Fruit fly (Drosophila melanogaster) whole organism, adult: ENCODE results near the gene CG17292.

Experiments
- CG11617 ChIP-seq: fragments of 200-800 bp; sonication (Bioruptor generic); optimal IDR thresholded peaks from 2 replicates; lab custom pipeline; 2017; ENCODE audit warnings: mild to moderate bottlenecking, missing biosample characterization, missing genetic modification reagents, missing genetic modification characterization
- CG12768 ChIP-seq: fragments of 200-800 bp; sonication (Bioruptor generic); optimal IDR thresholded peaks from 2 replicates; lab custom pipeline; 2017; ENCODE audit warnings: missing biosample characterization, missing genetic modification characterization, mild to moderate bottlenecking, moderate library complexity, missing genetic modification reagents
- CG14711 ChIP-seq: fragments of 200-800 bp; sonication (Bioruptor generic); optimal IDR thresholded peaks from 2 replicates; lab custom pipeline; 2018; ENCODE audit warnings: missing biosample characterization, mild to moderate bottlenecking, missing genetic modification characterization, moderate library complexity
- CG1620 ChIP-seq: fragments of 200-800 bp; sonication (Bioruptor generic); optimal IDR thresholded peaks from 2 replicates; lab custom pipeline; 2016; ENCODE audit warnings: missing biosample characterization, missing genetic modification characterization
- CG33017 ChIP-seq: fragments of 200-800 bp; sonication (Bioruptor generic); optimal IDR thresholded peaks from 2 replicates; lab custom pipeline; 2018; ENCODE audit warnings: missing biosample characterization, mild to moderate bottlenecking, missing genetic modification characterization, moderate library complexity
- CG5204 ChIP-seq: fragments of 200-800 bp; sonication (Bioruptor generic); optimal IDR thresholded peaks from 2 replicates; lab custom pipeline; 2016; ENCODE audit warnings: missing biosample characterization, missing genetic modification characterization
- CG7045 ChIP-seq: fragments of 200-800 bp; sonication (Bioruptor generic); optimal IDR thresholded peaks from 2 replicates; lab custom pipeline; 2017; ENCODE audit warnings: missing biosample characterization, mild to moderate bottlenecking, missing genetic modification characterization
- CG7101 ChIP-seq: fragments of 200-800 bp; sonication (Bioruptor generic); optimal IDR thresholded peaks from 2 replicates; lab custom pipeline; 2018; ENCODE audit warnings: missing biosample characterization, mild to moderate bottlenecking, missing genetic modification characterization, moderate library complexity
- Clk ChIP-seq: fragments of 200-800 bp; sonication (Bioruptor generic); optimal IDR thresholded peaks from 2 replicates; lab custom pipeline; 2017; ENCODE audit warnings: missing biosample characterization, missing genetic modification characterization
- Crg-1 ChIP-seq: fragments of 200-800 bp; sonication (Bioruptor generic); optimal IDR thresholded peaks from 2 replicates; lab custom pipeline; 2016; ENCODE audit warnings: missing biosample characterization, missing genetic modification characterization
- Hr96 ChIP-seq: fragments of 200-800 bp; sonication (Bioruptor generic); optimal IDR thresholded peaks from 2 replicates; lab custom pipeline; 2016; ENCODE audit warnings: missing biosample characterization, missing genetic modification characterization
- Mnt ChIP-seq: fragments of 200-800 bp; sonication (Bioruptor generic); optimal IDR thresholded peaks from 2 replicates; lab custom pipeline; 2016; ENCODE audit warnings: missing biosample characterization, mild to moderate bottlenecking, missing genetic modification characterization
- bab1 ChIP-seq: fragments of 200-800 bp; sonication (Bioruptor generic); optimal IDR thresholded peaks from 3 replicates; lab custom pipeline; 2019; ENCODE audit warnings: missing biosample characterization, mild to moderate bottlenecking, missing genetic modification characterization, moderate library complexity
- cic ChIP-seq: fragments of 200-800 bp; sonication (Bioruptor generic); optimal IDR thresholded peaks from 2 replicates; lab custom pipeline; 2017; ENCODE audit warnings: missing biosample characterization, mild to moderate bottlenecking, missing genetic modification characterization, moderate library complexity
- cnc ChIP-seq, 2 experiments: fragments of >200 bp; optimal IDR thresholded peaks; 2 replicates each; lab custom pipeline; 2017
- kay ChIP-seq: fragments of 200-800 bp; sonication (Bioruptor generic); peaks from one replicate; lab custom pipeline; 2016; ENCODE audit warnings: missing biosample characterization, missing genetic modification characterization, borderline replicate concordance
- ovo ChIP-seq: fragments of 200-800 bp; sonication (Bioruptor generic); optimal IDR thresholded peaks from 2 replicates; lab custom pipeline; 2016; ENCODE audit warnings: missing biosample characterization, missing genetic modification characterization
- pad ChIP-seq: fragments of 200-800 bp; sonication (Bioruptor generic); optimal IDR thresholded peaks from 3 replicates; lab custom pipeline; 2017; ENCODE audit warnings: missing biosample characterization, missing genetic modification characterization, mild to moderate bottlenecking, moderate library complexity, missing genetic modification reagents
- tj ChIP-seq: fragments of 200-800 bp; sonication (Bioruptor generic); optimal IDR thresholded peaks from 3 replicates; lab custom pipeline; 2017; ENCODE audit warnings: missing biosample characterization, mild to moderate bottlenecking, missing genetic modification characterization, moderate library complexity
- toe ChIP-seq: fragments of 200-800 bp; sonication (Bioruptor generic); optimal IDR thresholded peaks from 2 replicates; lab custom pipeline; 2016; ENCODE audit warnings: missing biosample characterization, missing genetic modification characterization

The CG17292 gene

DNA sequence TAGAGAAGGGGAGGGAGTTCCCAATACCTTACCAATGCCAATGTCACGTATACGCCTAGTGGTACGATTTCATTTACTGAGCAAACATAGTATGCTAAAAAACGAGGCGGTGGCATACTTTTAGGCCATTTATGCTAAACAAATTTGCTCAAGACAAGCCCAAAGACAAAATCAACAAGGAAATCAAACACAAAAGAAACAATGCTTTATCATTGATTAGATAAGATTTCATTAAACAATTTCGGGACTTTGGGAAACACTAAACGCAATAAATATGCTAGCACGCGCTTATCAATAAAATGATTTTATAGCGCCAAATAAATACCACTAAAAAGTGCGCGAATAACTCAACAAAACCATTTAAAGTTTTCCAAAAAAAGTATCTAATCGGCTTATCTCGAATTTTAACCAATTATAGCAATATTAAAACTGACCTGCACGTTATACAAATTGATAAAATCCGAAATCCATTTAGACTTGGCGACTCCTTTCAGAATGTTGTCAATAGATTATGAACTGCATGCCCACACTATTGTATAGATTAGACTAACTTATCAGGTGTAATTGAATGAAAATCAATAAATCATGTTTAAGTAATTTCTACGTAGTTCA, 19.6 kb upstream of the CG17292 start:
- TF ChIP-seq toe (GFP tag; lab: Kevin White, UChicago): no peak
- no peak for TF ChIP-seq Crg-1 (GFP tag; lab: Kevin White, UChicago)
- TF ChIP-seq CG7045 (GFP tag; lab: Kevin White, UChicago): no peak
- TF ChIP-seq Hr96 (GFP tag; lab: Kevin White, UChicago): no peak
- TF ChIP-seq kay (GFP tag; lab: Kevin White, UChicago): peak; percentile 56

- no peak for TF ChIP-seq Crg-1 (GFP tag; lab: Kevin White, UChicago)
- no peak for TF ChIP-seq bab1 (GFP tag; lab: Kevin White, UChicago)
- TF ChIP-seq CG5204 (GFP tag; lab: Kevin White, UChicago): no peak
- TF ChIP-seq Mnt (GFP tag; lab: Kevin White, UChicago): no peak
- TF ChIP-seq toe (GFP tag; lab: Kevin White, UChicago): no peak
- TF ChIP-seq CG33017: no peak
- no peak for TF ChIP-seq CG7045 (GFP tag; lab: Kevin White, UChicago)
- no peak for TF ChIP-seq Hr96 (GFP tag; lab: Kevin White, UChicago)
- TF ChIP-seq CG1620 (GFP tag; lab: Kevin White, UChicago): no peak
Measured at dm6 chr2L:8351333-8351732, 18.9 kb upstream of the CG17292 start.

- TF ChIP-seq CG11617 (GFP tag; lab: Kevin White, UChicago) (no peak), kay (GFP tag; lab: Kevin White, UChicago) (peak; percentile 65)
Measured at dm6 chr2L:8351864-8352263, 18.4 kb upstream of the CG17292 start, which contains the start of gene Mur29B. TSS of gene Mur29B (plus strand) at chr2L:8352187.

DNA sequence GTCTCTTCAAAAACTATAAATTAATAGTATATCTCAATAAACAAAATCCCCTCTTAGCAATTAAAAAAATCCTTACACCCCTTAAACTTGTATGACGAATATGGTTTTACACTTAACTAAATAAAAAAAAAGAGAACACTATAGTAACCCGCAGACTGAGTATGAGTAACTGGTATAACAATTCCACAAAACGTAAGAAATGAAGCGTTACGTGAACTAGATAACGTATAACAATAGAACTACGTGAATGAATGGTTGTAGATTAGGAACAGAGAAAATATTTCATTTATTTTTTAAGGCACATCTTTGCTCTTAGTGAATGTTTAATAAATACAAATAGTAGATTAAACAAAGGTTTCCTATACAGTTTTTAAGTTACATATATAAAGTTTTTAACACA, 14.8 kb upstream of the CG17292 start:
- peak; percentile 38 for TF ChIP-seq kay (GFP tag; lab: Kevin White, UChicago)
- no peak for TF ChIP-seq CG11617 (GFP tag; lab: Kevin White, UChicago)

dm6 chr2L:8361204-8361952, 8.9 kb upstream of the CG17292 start:
- TF ChIP-seq Clk (GFP tag; lab: Kevin White, UChicago) (no peak), Hr96 (GFP tag; lab: Kevin White, UChicago) (peak; percentile 3), ovo (GFP tag; lab: Kevin White, UChicago) (peak; percentile 9), CG11617 (GFP tag; lab: Kevin White, UChicago) (peak; percentile 68), bab1 (GFP tag; lab: Kevin White, UChicago) (peak; percentile 87), CG7101 (tag; lab: Kevin White, UChicago) (peak; percentile 64), CG7045 (GFP tag; lab: Kevin White, UChicago) (peak; percentile 21), kay (GFP tag; lab: Kevin White, UChicago) (no peak), CG33017 (peak; percentile 34), cic (GFP tag; lab: Kevin White, UChicago) (peak; percentile 9), tj (GFP tag; lab: Kevin White, UChicago) (peak; percentile 34), CG14711 (tag; lab: Kevin White, UChicago) (peak; percentile 9), Crg-1 (GFP tag; lab: Kevin White, UChicago) (peak; percentile 54), pad (GFP tag; lab: Kevin White, UChicago) (peak; percentile 75), CG12768 (peak; percentile 12), CG1620 (GFP tag; lab: Kevin White, UChicago) (no peak), Mnt (GFP tag; lab: Kevin White, UChicago) (peak; percentile 67), cnc (optimal IDR thresholded peaks at IDR 0.05; lab: Kevin White, UChicago) (no peak), toe (GFP tag; lab: Kevin White, UChicago) (peak; percentile 40), CG5204 (GFP tag; lab: Kevin White, UChicago) (peak; percentile 49)

DNA sequence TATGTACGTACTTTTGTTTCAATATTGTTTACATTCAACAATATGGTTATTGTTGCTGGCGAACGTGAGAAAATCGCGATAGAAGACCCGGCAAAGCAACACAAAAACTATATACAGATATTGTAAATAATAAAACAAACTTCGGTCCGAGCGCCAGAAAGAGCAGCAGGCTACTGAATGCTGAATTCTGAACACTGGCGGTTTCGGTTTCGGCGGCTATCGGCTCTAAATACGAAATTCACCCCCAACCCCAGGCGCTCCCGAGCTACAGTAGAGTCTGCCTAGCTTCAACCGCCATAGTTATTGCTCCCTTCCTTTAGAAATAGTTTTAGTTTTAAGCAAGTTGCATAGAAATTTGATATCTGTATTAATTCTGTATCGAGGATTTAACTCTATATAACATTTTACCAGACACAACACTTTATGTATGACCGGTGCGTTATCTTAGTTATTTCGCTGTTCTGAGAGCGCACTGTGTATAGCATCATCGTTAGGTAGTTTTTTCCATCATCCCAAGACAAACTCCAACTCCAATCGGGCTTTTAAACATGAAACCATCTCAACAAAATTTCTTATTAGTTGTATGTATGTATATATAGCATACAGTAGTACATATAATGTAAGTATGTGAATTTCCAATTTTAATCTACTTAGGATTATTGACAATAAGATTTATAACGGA, 7.8 kb upstream of the CG17292 start, which contains the start of gene CG7627:
Gene CG7627, minus strand, starts transcription at position 197 of the 682 bp plus-strand sequence.
- peak; percentile 64 for TF ChIP-seq CG1620 (GFP tag; lab: Kevin White, UChicago)
- peak; percentile 69 for TF ChIP-seq toe (GFP tag; lab: Kevin White, UChicago)
- peak; percentile 73 for TF ChIP-seq CG12768
- TF ChIP-seq Hr96 (GFP tag; lab: Kevin White, UChicago): peak; percentile 85
- peak; percentile 62 for TF ChIP-seq Crg-1 (GFP tag; lab: Kevin White, UChicago)
- TF ChIP-seq CG11617 (GFP tag; lab: Kevin White, UChicago): peak; percentile 81
- TF ChIP-seq bab1 (GFP tag; lab: Kevin White, UChicago): peak; percentile 66
- TF ChIP-seq CG7045 (GFP tag; lab: Kevin White, UChicago): peak; percentile 69
- peak; percentile 76 for TF ChIP-seq cic (GFP tag; lab: Kevin White, UChicago)
- no peak for TF ChIP-seq tj (GFP tag; lab: Kevin White, UChicago)
- no peak for TF ChIP-seq cnc (optimal IDR thresholded peaks at IDR 0.05; lab: Kevin White, UChicago)
- peak; percentile 24 for TF ChIP-seq ovo (GFP tag; lab: Kevin White, UChicago)
- TF ChIP-seq CG7101 (tag; lab: Kevin White, UChicago): peak; percentile 79
- TF ChIP-seq CG33017: peak; percentile 39
- TF ChIP-seq kay (GFP tag; lab: Kevin White, UChicago): peak; percentile 72
- TF ChIP-seq CG5204 (GFP tag; lab: Kevin White, UChicago): peak; percentile 65
- TF ChIP-seq pad (GFP tag; lab: Kevin White, UChicago): peak; percentile 54
- peak; percentile 82 for TF ChIP-seq Mnt (GFP tag; lab: Kevin White, UChicago)
- peak; percentile 60 for TF ChIP-seq CG14711 (tag; lab: Kevin White, UChicago)
- TF ChIP-seq Clk (GFP tag; lab: Kevin White, UChicago): peak; percentile 54
